Fruit fly (Drosophila melanogaster): ENCODE measurements around the gene Rox8.

The Rox8 gene

DNA sequence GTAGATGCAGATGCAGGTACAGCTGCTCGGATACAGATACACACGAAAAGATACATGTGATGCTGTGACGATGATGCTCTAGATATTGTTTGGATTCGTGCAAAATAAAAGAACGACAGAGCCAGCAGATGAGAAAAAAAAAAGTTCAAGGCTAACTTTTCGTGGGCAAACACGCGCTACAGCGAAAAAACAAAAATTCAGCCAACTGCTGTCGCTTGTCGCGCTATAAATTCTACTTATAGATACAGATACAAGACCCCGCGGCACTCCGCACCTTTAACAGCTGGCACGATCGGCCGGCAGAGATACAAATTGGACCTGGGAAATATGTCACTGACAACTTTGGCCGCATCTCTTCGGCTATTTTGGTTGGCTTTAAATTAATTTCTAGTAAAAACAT is 21.6 kb downstream of the Rox8 start (continued):
- TF ChIP-seq CG11247 (GFP tag; IDR thresholded peaks at IDR 0.05) = no peak
- no peak for TF ChIP-seq eyg (GFP tag; optimal IDR thresholded peaks at IDR 0.05)
- TF ChIP-seq lilli (GFP tag; optimal IDR thresholded peaks at IDR 0.05) = no peak

DNA sequence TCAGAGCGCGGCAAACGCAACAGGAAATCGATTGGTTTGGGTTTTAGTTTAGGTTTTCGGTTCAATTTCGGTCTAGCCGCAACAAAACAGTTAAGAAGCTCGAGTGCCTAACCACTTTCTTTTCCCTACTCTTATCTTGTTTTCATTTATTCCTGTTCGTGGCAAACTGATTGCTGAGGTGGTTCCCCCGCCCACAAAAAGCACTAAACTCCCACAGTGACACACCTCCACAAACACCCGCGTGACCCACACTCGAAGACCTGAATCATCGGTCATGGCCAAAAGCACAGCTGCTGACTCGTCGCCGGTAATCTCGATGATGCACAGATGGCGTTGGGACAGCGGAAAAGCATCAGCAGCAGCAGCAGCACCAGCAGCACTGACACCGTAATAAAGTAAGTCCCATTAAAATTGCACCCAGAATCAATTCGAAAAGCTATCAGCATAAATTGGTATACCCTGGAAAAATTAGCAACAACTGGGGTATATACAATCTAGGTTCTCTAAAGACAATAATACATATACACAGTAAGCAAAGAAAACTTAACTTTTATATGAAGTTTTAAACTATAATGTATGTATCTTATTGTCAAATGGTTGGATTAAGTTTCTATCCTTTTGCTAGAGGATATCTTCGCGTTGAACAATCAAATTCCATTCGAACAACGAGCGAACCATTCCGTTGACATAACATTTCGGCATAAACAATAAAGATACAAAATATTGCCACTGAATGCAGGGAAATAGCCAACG is 22.2 kb downstream of the Rox8 start:
- TF ChIP-seq CG8359 (GFP tag; optimal IDR thresholded peaks at IDR 0.05; ENCODE audit: borderline replicate concordance) = no peak
- no peak for TF ChIP-seq onecut (GFP tag; IDR thresholded peaks at IDR 0.05)
- TF ChIP-seq Awh (GFP tag; IDR thresholded peaks at IDR 0.05) = peak; percentile 41; the same call in 1 of the 2 replicates
- TF ChIP-seq CG4424 (GFP tag; optimal IDR thresholded peaks at IDR 0.05) = peak; percentile 35
- no peak; the same call in 2 of the 3 replicates for TF ChIP-seq CG14050 (GFP tag; IDR thresholded peaks at IDR 0.05)
- no peak for TF ChIP-seq hkb (optimal IDR thresholded peaks at IDR 0.05)
- TF ChIP-seq hkb (GFP tag; IDR thresholded peaks at IDR 0.05) = peak; percentile 42; the same call in 1 of the 2 replicates
- TF ChIP-seq pb (GFP tag; optimal IDR thresholded peaks at IDR 0.05) = no peak
- peak in 1 of 3 experiments; percentile 17 for TF ChIP-seq lola (GFP tag; optimal IDR thresholded peaks at IDR 0.05)
- peak; percentile 83 for TF ChIP-seq Med (GFP tag)
- TF ChIP-seq CG10147 (GFP tag; optimal IDR thresholded peaks at IDR 0.05) = no peak
- no peak for TF ChIP-seq klu (GFP tag; IDR thresholded peaks at IDR 0.05)
- TF ChIP-seq CG9437 (GFP tag; optimal IDR thresholded peaks at IDR 0.05) = peak; percentile 17
- TF ChIP-seq ttk (GFP tag; IDR thresholded peaks at IDR 0.05) = peak; percentile 21; the same call in 1 of the 2 replicates
- 0 out of 2 replicates have a peak, but pooled peaks have one; percentile 27 for TF ChIP-seq ara (GFP tag; IDR thresholded peaks at IDR 0.05)
- TF ChIP-seq CG14014 (GFP tag; IDR thresholded peaks at IDR 0.05) = peak; percentile 36; the same call in 1 of the 2 replicates
- TF ChIP-seq ken (GFP tag; IDR thresholded peaks at IDR 0.05) = no peak
- no peak for TF ChIP-seq CG4707 (GFP tag; optimal IDR thresholded peaks at IDR 0.05)
- TF ChIP-seq CG18599 (GFP tag; optimal IDR thresholded peaks at IDR 0.05) = no peak
- TF ChIP-seq CG13424 (tag; optimal IDR thresholded peaks at IDR 0.05) = peak; percentile 43
- TF ChIP-seq CG9817 (tag; optimal IDR thresholded peaks at IDR 0.05) = no peak
- no peak for TF ChIP-seq D19A (tag; optimal IDR thresholded peaks at IDR 0.05)
- no peak for TF ChIP-seq al (GFP tag; IDR thresholded peaks at IDR 0.05)
- TF ChIP-seq Hmx (GFP tag; optimal IDR thresholded peaks at IDR 0.05) = no peak
- peak; percentile 26 for TF ChIP-seq dmrt11E (tag; optimal IDR thresholded peaks at IDR 0.05)
- no peak for TF ChIP-seq ewg (GFP tag; optimal IDR thresholded peaks at IDR 0.05)
- peak; percentile 38; the same call in 1 of the 2 replicates for TF ChIP-seq esg (GFP tag; conservative IDR thresholded peaks at IDR 0.05)
- TF ChIP-seq Chrac-16 (GFP tag; optimal IDR thresholded peaks at IDR 0.05) = peak; percentile 18
- TF ChIP-seq Mes4 (GFP tag; optimal IDR thresholded peaks at IDR 0.05) = no peak
- TF ChIP-seq CG10209 (GFP tag; optimal IDR thresholded peaks at IDR 0.05) = peak; percentile 36
- TF ChIP-seq Ptx1 (GFP tag; IDR thresholded peaks at IDR 0.05) = peak; percentile 46
- TF ChIP-seq slou (GFP tag; optimal IDR thresholded peaks at IDR 0.05) = no peak
- TF ChIP-seq CG4820 (GFP tag; optimal IDR thresholded peaks at IDR 0.05) = no peak
- no peak for TF ChIP-seq schlank (tag; optimal IDR thresholded peaks at IDR 0.05)
- peak; percentile 21 for TF ChIP-seq CG13624 (GFP tag; optimal IDR thresholded peaks at IDR 0.05)
- TF ChIP-seq CG7786 (GFP tag; optimal IDR thresholded peaks at IDR 0.05) = peak; percentile 23
- TF ChIP-seq CG7556 (GFP tag; optimal IDR thresholded peaks at IDR 0.05) = no peak
- peak; percentile 27; the same call in 1 of the 2 replicates for TF ChIP-seq CG4730 (GFP tag; IDR thresholded peaks at IDR 0.05)
- no peak for TF ChIP-seq CG7745 (tag; optimal IDR thresholded peaks at IDR 0.05)
- peak in 1 of 2 experiments; percentile 62 for TF ChIP-seq Hr51 (GFP tag; optimal IDR thresholded peaks at IDR 0.05)
- peak; percentile 66 for TF ChIP-seq CG11504 (tag; optimal IDR thresholded peaks at IDR 0.05)
- 0 out of 2 replicates have a peak, but pooled peaks have one; percentile 14 for TF ChIP-seq HLH3B (GFP tag; IDR thresholded peaks at IDR 0.05)
- peak; percentile 10 for TF ChIP-seq HHEX (GFP tag; optimal IDR thresholded peaks at IDR 0.05)
- no peak for TF ChIP-seq trh (GFP tag; optimal IDR thresholded peaks at IDR 0.05)
- TF ChIP-seq odd (GFP tag; optimal IDR thresholded peaks at IDR 0.05) = no peak

All from whole organism, embryonic.